Worm (Caenorhabditis elegans) whole organism, L3 larva: ENCODE measurements around the gene C05D12.1.

Experiments
- R02D3.7 ChIP-seq: fragments of 150-350 bp; optimal IDR thresholded peaks from 2 replicates; lab custom pipeline; 2014; ENCODE audit warnings: missing biosample characterization, missing genetic modification characterization
- ZK546.5 ChIP-seq: sonication (generic microtip); optimal IDR thresholded peaks from 2 replicates; lab custom pipeline; 2017; ENCODE audit warnings: missing biosample characterization, missing genetic modification characterization
- aly-2 ChIP-seq: fragments of 150-350 bp; optimal IDR thresholded peaks from 2 replicates; lab custom pipeline; 2014; ENCODE audit warnings: missing biosample characterization, missing genetic modification characterization
- ama-1 ChIP-seq: fragments of 150-350 bp; optimal IDR thresholded peaks from 2 replicates; lab custom pipeline; 2018
- ceh-16 ChIP-seq: sonication (generic microtip); optimal IDR thresholded peaks from 2 replicates; lab custom pipeline; 2017; ENCODE audit warnings: missing biosample characterization, missing genetic modification characterization
- ceh-28 ChIP-seq: fragments of 150-350 bp; optimal IDR thresholded peaks from 2 replicates; lab custom pipeline; 2014; ENCODE audit warnings: missing biosample characterization, missing genetic modification reagents, missing genetic modification characterization
- ceh-9 ChIP-seq: sonication (generic microtip); optimal IDR thresholded peaks from 2 replicates; lab custom pipeline; 2018; ENCODE audit warnings: missing biosample characterization, missing genetic modification characterization
- egl-27 ChIP-seq: sonication (generic microtip); optimal IDR thresholded peaks from 4 replicates; lab custom pipeline; 2017; ENCODE audit warnings: missing biosample characterization, missing genetic modification reagents, missing genetic modification characterization
- egl-5 ChIP-seq: fragments of 150-350 bp; optimal IDR thresholded peaks from 2 replicates; lab custom pipeline; 2017; ENCODE audit warnings: missing biosample characterization, missing genetic modification reagents, missing genetic modification characterization, inconsistent platforms
- elt-1 ChIP-seq: fragments of 150-350 bp; optimal IDR thresholded peaks from 2 replicates; lab custom pipeline; 2014; ENCODE audit warnings: missing biosample characterization, missing genetic modification characterization
- elt-2 ChIP-seq: sonication (generic microtip); optimal IDR thresholded peaks from 2 replicates; lab custom pipeline; 2016; ENCODE audit warnings: missing genetic modification reagents, mild to moderate bottlenecking, missing genetic modification characterization, missing compliant biosample characterization
- elt-3 ChIP-seq, 3 experiments: fragments of 150-350 bp in 1 of 3; sonication (generic microtip) in 2 of 3; optimal IDR thresholded peaks; 2 replicates in 2 of 3; 4 replicates in 1 of 3; lab custom pipeline; 2014 to 2017; ENCODE audit warnings: missing biosample characterization in 3 of 3, missing genetic modification characterization in 3 of 3
- fkh-10 ChIP-seq: sonication (generic microtip); optimal IDR thresholded peaks from 2 replicates; lab custom pipeline; 2017; ENCODE audit warnings: missing biosample characterization, missing genetic modification reagents, missing genetic modification characterization
- fkh-2 ChIP-seq: fragments of 150-350 bp; optimal IDR thresholded peaks from 2 replicates; lab custom pipeline; 2014; ENCODE audit warnings: missing biosample characterization, missing genetic modification reagents, missing genetic modification characterization
- fos-1 ChIP-seq: fragments of 150-350 bp; optimal IDR thresholded peaks from 2 replicates; lab custom pipeline; 2014; ENCODE audit warnings: missing biosample characterization, missing genetic modification characterization
- hmg-11 ChIP-seq: sonication (generic microtip); optimal IDR thresholded peaks from 2 replicates; lab custom pipeline; 2016; ENCODE audit warnings: missing genetic modification characterization, missing compliant biosample characterization
- jun-1 ChIP-seq: fragments of 150-350 bp; optimal IDR thresholded peaks from 2 replicates; lab custom pipeline; 2014; ENCODE audit warnings: missing biosample characterization, missing genetic modification reagents, missing genetic modification characterization
- lin-15B ChIP-seq: fragments of 150-350 bp; optimal IDR thresholded peaks from 2 replicates; lab custom pipeline; 2014; ENCODE audit warnings: missing biosample characterization, missing genetic modification characterization
- lin-39 ChIP-seq: fragments of 150-350 bp; optimal IDR thresholded peaks from 2 replicates; lab custom pipeline; 2018; ENCODE audit warnings: missing biosample characterization, missing genetic modification reagents, missing genetic modification characterization
- lsy-12 ChIP-seq: sonication (generic microtip); optimal IDR thresholded peaks from 2 replicates; lab custom pipeline; 2016; ENCODE audit warnings: mild to moderate bottlenecking, missing genetic modification characterization, missing compliant biosample characterization
- nfya-1 ChIP-seq: sonication (generic microtip); optimal IDR thresholded peaks from 2 replicates; lab custom pipeline; 2017; ENCODE audit warnings: missing genetic modification characterization, mild to moderate bottlenecking, missing compliant biosample characterization, antibody characterized with exemption, moderate library complexity; ENCODE audit not compliant: insufficient read depth
- nhr-11 ChIP-seq: fragments of 150-350 bp; optimal IDR thresholded peaks from 2 replicates; lab custom pipeline; 2014; ENCODE audit warnings: missing biosample characterization, missing genetic modification characterization
- nhr-23 ChIP-seq: fragments of 150-350 bp; optimal IDR thresholded peaks from 2 replicates; lab custom pipeline; 2014; ENCODE audit warnings: missing biosample characterization, missing genetic modification reagents, missing genetic modification characterization
- nhr-237 ChIP-seq: fragments of 150-350 bp; optimal IDR thresholded peaks from 2 replicates; lab custom pipeline; 2014; ENCODE audit warnings: missing biosample characterization, missing genetic modification characterization
- nhr-25 ChIP-seq: sonication (generic microtip); optimal IDR thresholded peaks from 2 replicates; lab custom pipeline; 2017; ENCODE audit warnings: missing biosample characterization, missing genetic modification characterization
- nhr-28 ChIP-seq: fragments of 150-350 bp; optimal IDR thresholded peaks from 2 replicates; lab custom pipeline; 2014; ENCODE audit warnings: missing biosample characterization, missing genetic modification characterization
- nhr-43 ChIP-seq: sonication (generic microtip); optimal IDR thresholded peaks from 2 replicates; lab custom pipeline; 2016; ENCODE audit warnings: mild to moderate bottlenecking, missing genetic modification characterization, missing compliant biosample characterization; ENCODE audit not compliant: poor library complexity, severe bottlenecking
- nhr-67 ChIP-seq: fragments of 150-350 bp; optimal IDR thresholded peaks from 2 replicates; lab custom pipeline; 2014; ENCODE audit warnings: missing biosample characterization, missing genetic modification characterization
- nhr-76 ChIP-seq: fragments of 150-350 bp; sonication (generic microtip); optimal IDR thresholded peaks from 5 replicates; lab custom pipeline; 2014; ENCODE audit warnings: missing biosample characterization, missing genetic modification characterization
- pha-4 ChIP-seq: fragments of 150-350 bp; optimal IDR thresholded peaks from 2 replicates; lab custom pipeline; 2014; ENCODE audit warnings: missing biosample characterization, missing genetic modification reagents, missing genetic modification characterization
- pqm-1 ChIP-seq: fragments of 150-350 bp; optimal IDR thresholded peaks from 2 replicates; lab custom pipeline; 2017; ENCODE audit warnings: missing biosample characterization, missing genetic modification characterization, inconsistent platforms
- skn-1 ChIP-seq: fragments of 150-350 bp; optimal IDR thresholded peaks from 2 replicates; lab custom pipeline; 2014; ENCODE audit warnings: missing biosample characterization, missing genetic modification characterization
- snpc-4 ChIP-seq: fragments of 150-350 bp; optimal IDR thresholded peaks from 2 replicates; lab custom pipeline; 2014; ENCODE audit warnings: missing biosample characterization, missing genetic modification characterization
- tbx-2 ChIP-seq: sonication (generic microtip); optimal IDR thresholded peaks from 2 replicates; lab custom pipeline; 2016; ENCODE audit warnings: mild to moderate bottlenecking, missing genetic modification characterization, missing compliant biosample characterization
- unc-39 ChIP-seq: sonication (generic microtip); optimal IDR thresholded peaks from 4 replicates; lab custom pipeline; 2017; ENCODE audit warnings: missing biosample characterization, missing genetic modification characterization
- unc-62 ChIP-seq: fragments of 150-350 bp; sonication (generic microtip); optimal IDR thresholded peaks from 4 replicates; lab custom pipeline; 2014; ENCODE audit warnings: missing biosample characterization, missing genetic modification reagents, missing genetic modification characterization
- zag-1 ChIP-seq: fragments of 150-350 bp; optimal IDR thresholded peaks from 2 replicates; lab custom pipeline; 2014; ENCODE audit warnings: missing biosample characterization, missing genetic modification characterization
- ztf-11 ChIP-seq: fragments of 150-350 bp; optimal IDR thresholded peaks from 2 replicates; lab custom pipeline; 2014; ENCODE audit warnings: missing biosample characterization, missing genetic modification characterization
- ztf-4 ChIP-seq: fragments of 150-350 bp; optimal IDR thresholded peaks from 2 replicates; lab custom pipeline; 2014; ENCODE audit warnings: missing biosample characterization, missing genetic modification characterization

Gene C05D12.1

DNA sequence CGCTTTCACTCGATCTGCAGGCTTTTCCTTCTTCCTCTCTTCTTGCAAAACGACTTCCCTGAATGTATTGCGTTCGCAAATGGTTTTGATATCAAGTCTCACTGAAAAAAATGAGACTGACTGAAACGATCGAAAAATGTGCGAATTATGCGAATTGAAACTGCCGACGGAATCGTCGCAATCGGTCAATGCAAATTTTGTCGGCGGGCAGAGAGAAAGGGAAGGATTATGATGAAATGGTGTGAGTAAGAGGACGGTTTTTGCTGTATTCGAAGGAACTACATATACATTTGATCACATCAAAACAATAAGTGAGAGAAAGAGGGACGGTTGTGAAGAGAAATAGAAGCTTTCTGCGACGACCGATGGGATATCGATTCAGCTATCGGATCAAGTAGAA, at the start of gene C05D12.1:
Gene C05D12.1 (minus strand): TSS at position 101 of the 400 bp plus-strand sequence.
- no peak for TF ChIP-seq nhr-76
- TF ChIP-seq lin-39, result no peak
- no peak for TF ChIP-seq tbx-2 (tag; lab: Kevin White, UChicago)
- TF ChIP-seq ceh-9 (tag; lab: Kevin White, UChicago), result no peak
- no peak for TF ChIP-seq fos-1 (tag; lab: Kevin White, UChicago)
- TF ChIP-seq R02D3.7 (tag; lab: Kevin White, UChicago), result no peak
- TF ChIP-seq egl-5, result no peak
- TF ChIP-seq ceh-16 (tag; lab: Kevin White, UChicago), result no peak
- no peak for TF ChIP-seq unc-62
- TF ChIP-seq, all 47 proteins: peak for 0

DNA sequence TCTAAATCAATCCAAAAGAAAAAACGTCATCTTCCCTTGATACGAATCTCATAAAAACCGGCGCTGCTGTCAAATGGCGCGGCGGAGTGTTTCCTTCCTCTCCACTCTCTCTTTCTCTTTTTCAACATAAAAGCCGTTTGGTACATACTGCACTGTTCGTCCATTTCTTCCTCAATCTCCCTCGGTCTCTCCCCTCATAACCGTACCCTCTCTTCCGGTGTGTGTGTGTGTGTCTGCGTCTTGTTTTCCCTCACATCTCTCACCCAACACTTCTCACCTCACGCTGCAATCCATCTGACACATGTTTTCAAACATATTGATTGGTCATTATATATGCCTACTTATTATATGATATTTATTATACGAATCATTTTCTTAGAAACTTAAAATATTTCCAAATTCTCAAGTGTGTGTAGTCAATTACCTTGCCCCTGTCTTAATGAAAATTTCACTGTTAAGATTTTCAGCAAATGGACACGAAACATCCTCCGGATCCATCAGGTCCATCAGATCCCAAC, 48.9 kb upstream of the C05D12.1 start, which contains the start of the genes aars-1 and rga-1:
Gene aars-1 (minus strand): TSS at position 71 of the 518 bp plus-strand sequence.
Gene rga-1 (plus strand): TSS at position 468 of the 518 bp plus-strand sequence.
- TF ChIP-seq ceh-28 (tag; lab: Kevin White, UChicago), result peak; percentile 70
- peak; percentile 76 for TF ChIP-seq elt-2 (tag; lab: Kevin White, UChicago)
- no peak for TF ChIP-seq nhr-76
- TF ChIP-seq hmg-11, result peak; percentile 60
- peak; percentile 34 for TF ChIP-seq elt-1
- no peak for TF ChIP-seq tbx-2 (tag; lab: Kevin White, UChicago)
- peak; percentile 70 for TF ChIP-seq pha-4 (tag; lab: Kevin White, UChicago)
- no peak for TF ChIP-seq ztf-4
- peak; percentile 73 for TF ChIP-seq nhr-43 (tag; lab: Kevin White, UChicago)
- TF ChIP-seq fkh-2 (tag; lab: Kevin White, UChicago), result peak; percentile 53
- TF ChIP-seq nhr-25 (tag; lab: Kevin White, UChicago), result peak; percentile 83
- peak; percentile 55 for TF ChIP-seq egl-5
- no peak for TF ChIP-seq fkh-10 (GFP tag; lab: Kevin White, UChicago)
- TF ChIP-seq egl-27 (tag; lab: Kevin White, UChicago), result no peak
- peak; percentile 71 for TF ChIP-seq nhr-23 (tag; lab: Kevin White, UChicago)
- no peak for TF ChIP-seq ama-1
- TF ChIP-seq snpc-4 (tag; lab: Kevin White, UChicago), result peak; percentile 29
- TF ChIP-seq pqm-1 (tag; lab: Kevin White, UChicago), result peak; percentile 82
- TF ChIP-seq zag-1 (tag; lab: Kevin White, UChicago), result no peak
- peak; percentile 61 for TF ChIP-seq nfya-1 (tag; lab: Kevin White, UChicago)
- peak; percentile 47 for TF ChIP-seq jun-1
- peak; percentile 35 for TF ChIP-seq R02D3.7 (tag; lab: Kevin White, UChicago)
- no peak for TF ChIP-seq ceh-9 (tag; lab: Kevin White, UChicago)
- TF ChIP-seq lin-39, result no peak
- peak; percentile 28 for TF ChIP-seq lin-15B (tag; lab: Kevin White, UChicago)
- TF ChIP-seq nhr-28 (tag; lab: Kevin White, UChicago), result no peak
- TF ChIP-seq skn-1, result no peak
- no peak for TF ChIP-seq nhr-237 (tag; lab: Kevin White, UChicago)

DNA sequence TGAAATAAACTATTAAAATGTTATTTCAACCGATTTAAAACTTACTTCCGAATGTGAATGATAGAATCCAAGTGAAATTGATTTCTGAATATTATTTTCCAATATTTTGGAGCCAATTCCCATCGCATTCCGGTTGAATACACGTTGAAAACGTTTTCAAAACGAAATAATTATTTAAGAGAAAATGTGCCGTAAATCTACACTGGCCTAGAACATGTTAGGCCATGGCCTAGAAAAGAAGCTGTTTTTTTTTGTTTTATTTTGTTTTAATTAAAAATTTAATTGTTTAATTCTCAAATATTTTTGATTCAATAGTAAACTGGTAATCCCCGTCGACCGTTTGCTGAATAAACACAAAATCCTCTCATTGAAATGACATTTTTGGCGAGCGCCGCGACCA, 48.3 kb upstream of the C05D12.1 start:
- TF ChIP-seq egl-27 (tag; lab: Kevin White, UChicago) (no peak), R02D3.7 (tag; lab: Kevin White, UChicago) (peak; percentile 81), lsy-12 (tag; lab: Kevin White, UChicago) (no peak), nhr-28 (tag; lab: Kevin White, UChicago) (no peak), lin-15B (tag; lab: Kevin White, UChicago) (peak; percentile 28), ceh-16 (tag; lab: Kevin White, UChicago) (no peak)

DNA sequence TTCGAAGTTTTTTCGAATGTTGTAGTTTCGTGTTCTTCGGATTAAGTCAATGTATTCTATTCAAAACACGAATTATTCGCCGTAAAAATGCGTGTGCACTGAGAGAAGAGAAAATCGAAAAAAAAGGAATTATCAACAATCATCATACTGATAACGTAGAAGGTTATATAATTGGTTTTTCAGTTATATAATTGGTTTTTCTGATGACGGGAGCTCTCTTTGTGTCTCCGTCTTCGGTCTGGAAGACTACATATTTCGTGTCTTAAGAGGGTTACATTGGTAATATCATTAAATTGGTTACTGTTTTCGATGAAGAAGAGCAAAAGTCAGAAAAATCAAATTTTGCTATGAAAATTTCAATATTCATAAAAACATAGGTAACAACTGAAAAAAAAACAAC, 44.3 kb upstream of the C05D12.1 start:
- TF ChIP-seq nhr-11 (tag; lab: Kevin White, UChicago), result no peak
- no peak for TF ChIP-seq ztf-11
- no peak for TF ChIP-seq unc-39
- peak; percentile 58 for TF ChIP-seq elt-2 (tag; lab: Kevin White, UChicago)
- no peak for TF ChIP-seq fkh-10 (GFP tag; lab: Kevin White, UChicago)
- no peak for TF ChIP-seq lsy-12 (tag; lab: Kevin White, UChicago)
- no peak for TF ChIP-seq unc-62
- TF ChIP-seq elt-1, result no peak
- TF ChIP-seq egl-5, result no peak
- no peak for TF ChIP-seq ama-1
- no peak for TF ChIP-seq nhr-43 (tag; lab: Kevin White, UChicago)
- TF ChIP-seq nhr-67 (tag; lab: Kevin White, UChicago), result no peak
- no peak for TF ChIP-seq ZK546.5 (tag; lab: Kevin White, UChicago)
- peak; percentile 33 for TF ChIP-seq pqm-1 (tag; lab: Kevin White, UChicago)
- TF ChIP-seq elt-3 (tag; optimal IDR thresholded peaks at IDR 0.05; lab: Kevin White, UChicago), result no peak
- TF ChIP-seq aly-2, result no peak
- TF ChIP-seq, all 47 proteins: peak for 2
